Fruit fly (Drosophila melanogaster) whole organism, embryonic: ENCODE measurements around the gene CG5214.

ENCODE experiments used
- B-H2 ChIP-seq: fragments of 200-800 bp; sonication (Bioruptor generic); optimal IDR thresholded peaks from 2 replicates; lab custom pipeline; 2018; ENCODE audit warnings: missing biosample characterization, mild to moderate bottlenecking, missing genetic modification characterization
- Blimp-1 ChIP-seq: fragments of 200-800 bp; sonication (Bioruptor generic); optimal IDR thresholded peaks from 3 replicates; lab custom pipeline; 2018; ENCODE audit warnings: missing biosample characterization, missing genetic modification characterization, mild to moderate bottlenecking, moderate library complexity, missing genetic modification reagents
- CG11504 ChIP-seq: fragments of 200-800 bp; sonication (Bioruptor generic); optimal IDR thresholded peaks from 3 replicates; lab custom pipeline; 2019; ENCODE audit warnings: missing biosample characterization, mild to moderate bottlenecking, missing genetic modification characterization, moderate library complexity
- CG12104 ChIP-seq: fragments of 200-800 bp; sonication (Bioruptor generic); optimal IDR thresholded peaks from 3 replicates; lab custom pipeline; 2016; ENCODE audit warnings: missing biosample characterization, missing genetic modification characterization
- CG12219 ChIP-seq: fragments of 200-800 bp; sonication (Bioruptor generic); optimal IDR thresholded peaks from 3 replicates; lab custom pipeline; 2018; ENCODE audit warnings: missing biosample characterization, mild to moderate bottlenecking, missing genetic modification characterization
- CG12391 ChIP-seq: fragments of 200-800 bp; sonication (Bioruptor generic); optimal IDR thresholded peaks from 3 replicates; lab custom pipeline; 2018; ENCODE audit warnings: missing biosample characterization, mild to moderate bottlenecking, missing genetic modification characterization, moderate library complexity
- CG15601 ChIP-seq: fragments of 200-800 bp; sonication (Bioruptor generic); optimal IDR thresholded peaks from 3 replicates; lab custom pipeline; 2019; ENCODE audit warnings: missing biosample characterization, mild to moderate bottlenecking, missing genetic modification characterization, moderate library complexity
- CG2129 ChIP-seq: fragments of 200-800 bp; sonication (Bioruptor generic); IDR thresholded peaks from 2 replicates; pipeline ENCODE4 v1.3.6; 2022; ENCODE audit warnings: missing biosample characterization, missing genetic modification characterization; ENCODE audit not compliant: partially characterized antibody
- CG2889 ChIP-seq: fragments of 200-800 bp; sonication (Bioruptor generic); IDR thresholded peaks from 3 replicates; pipeline ENCODE4 v1.3.6; 2022; ENCODE audit warnings: missing biosample characterization, missing genetic modification characterization
- CG34224 ChIP-seq: fragments of 200-800 bp; sonication (Bioruptor generic); IDR thresholded peaks from 3 replicates; pipeline ENCODE4 v1.3.6; 2022; ENCODE audit warnings: missing biosample characterization, missing genetic modification characterization; ENCODE audit not compliant: partially characterized antibody
- CG42726 ChIP-seq: fragments of 200-800 bp; sonication (Bioruptor generic); IDR thresholded peaks from 2 replicates; pipeline ENCODE4 v1.3.6; 2022; ENCODE audit warnings: missing biosample characterization, missing genetic modification characterization; ENCODE audit not compliant: partially characterized antibody
- CG4328 ChIP-seq: fragments of 200-800 bp; sonication (Bioruptor generic); optimal IDR thresholded peaks from 3 replicates; lab custom pipeline; 2017; ENCODE audit warnings: missing biosample characterization, missing genetic modification reagents, missing genetic modification characterization
- CG4617 ChIP-seq: fragments of 200-800 bp; sonication (Bioruptor generic); optimal IDR thresholded peaks from 3 replicates; lab custom pipeline; 2016; ENCODE audit warnings: missing biosample characterization, missing genetic modification characterization, borderline replicate concordance
- CG8089 ChIP-seq: fragments of 200-800 bp; sonication (Bioruptor generic); optimal IDR thresholded peaks from 3 replicates; lab custom pipeline; 2016; ENCODE audit warnings: missing biosample characterization, missing genetic modification characterization
- CG8924 ChIP-seq: fragments of 200-800 bp; optimal IDR thresholded peaks from 3 replicates; lab custom pipeline; 2019; ENCODE audit warnings: missing biosample characterization, mild to moderate bottlenecking, missing genetic modification characterization, moderate library complexity
- CG9609 ChIP-seq: fragments of 200-800 bp; sonication (Bioruptor generic); optimal IDR thresholded peaks from 3 replicates; lab custom pipeline; 2016; ENCODE audit warnings: missing biosample characterization, missing genetic modification characterization
- CHES-1-like ChIP-seq: fragments of 200-800 bp; sonication (Bioruptor generic); optimal IDR thresholded peaks from 2 replicates; lab custom pipeline; 2016; ENCODE audit warnings: missing biosample characterization, missing genetic modification characterization
- CkIIα-i1 ChIP-seq: fragments of 200-800 bp; sonication (Bioruptor generic); IDR thresholded peaks from 2 replicates; pipeline ENCODE4 v1.3.6; 2022; ENCODE audit warnings: missing biosample characterization, missing genetic modification characterization
- D19A ChIP-seq: fragments of 200-800 bp; optimal IDR thresholded peaks from 3 replicates; lab custom pipeline; 2019; ENCODE audit warnings: missing biosample characterization, mild to moderate bottlenecking, missing genetic modification characterization, moderate library complexity
- Dek ChIP-seq: fragments of 200-800 bp; sonication (Bioruptor generic); optimal IDR thresholded peaks from 3 replicates; lab custom pipeline; 2019; ENCODE audit warnings: missing biosample characterization, mild to moderate bottlenecking, missing genetic modification characterization, moderate library complexity
- HLH54F ChIP-seq: fragments of 200-800 bp; sonication (Bioruptor generic); optimal IDR thresholded peaks from 3 replicates; lab custom pipeline; 2016; ENCODE audit warnings: missing biosample characterization, missing genetic modification characterization
- Hmx ChIP-seq: fragments of 200-800 bp; sonication (Bioruptor generic); optimal IDR thresholded peaks from 2 replicates; lab custom pipeline; 2016; ENCODE audit warnings: missing biosample characterization, missing genetic modification characterization
- Meics ChIP-seq: fragments of 200-800 bp; sonication (Bioruptor generic); optimal IDR thresholded peaks from 2 replicates; lab custom pipeline; 2017; ENCODE audit warnings: missing biosample characterization, mild to moderate bottlenecking, missing genetic modification characterization
- Myb ChIP-seq: fragments of 200-800 bp; sonication (Bioruptor generic); optimal IDR thresholded peaks from 2 replicates; lab custom pipeline; 2016; ENCODE audit warnings: missing biosample characterization, missing genetic modification characterization
- NFAT ChIP-seq: fragments of 200-800 bp; sonication (Bioruptor generic); IDR thresholded peaks from 2 replicates; pipeline ENCODE4 v1.3.6; 2022; ENCODE audit warnings: missing biosample characterization, missing genetic modification characterization
- Nf-YB ChIP-seq: fragments of 200-800 bp; sonication (Bioruptor generic); optimal IDR thresholded peaks from 3 replicates; lab custom pipeline; 2019; ENCODE audit warnings: missing biosample characterization, mild to moderate bottlenecking, missing genetic modification characterization, moderate library complexity
- Side ChIP-seq: fragments of 200-800 bp; sonication (Bioruptor generic); optimal IDR thresholded peaks from 2 replicates; lab custom pipeline; 2016; ENCODE audit warnings: missing biosample characterization, missing genetic modification characterization
- Sry-β ChIP-seq: fragments of 200-800 bp; sonication (Bioruptor generic); optimal IDR thresholded peaks from 2 replicates; lab custom pipeline; 2018; ENCODE audit warnings: missing biosample characterization, mild to moderate bottlenecking, missing genetic modification characterization, moderate library complexity
- YL-1 ChIP-seq: fragments of 200-800 bp; sonication (Bioruptor generic); optimal IDR thresholded peaks from 3 replicates; lab custom pipeline; 2017; ENCODE audit warnings: missing biosample characterization, mild to moderate bottlenecking, missing genetic modification characterization
- emc ChIP-seq: fragments of 200-800 bp; sonication (Bioruptor generic); optimal IDR thresholded peaks from 2 replicates; lab custom pipeline; 2016; ENCODE audit warnings: missing biosample characterization, missing genetic modification characterization
- gce ChIP-seq: fragments of 200-800 bp; sonication (Bioruptor generic); IDR thresholded peaks from 3 replicates; pipeline ENCODE4 v1.3.6; 2022; ENCODE audit warnings: missing biosample characterization, missing genetic modification characterization
- grn ChIP-seq: fragments of 200-800 bp; sonication (Bioruptor generic); optimal IDR thresholded peaks from 3 replicates; lab custom pipeline; 2017; ENCODE audit warnings: missing biosample characterization, missing genetic modification characterization
- hb ChIP-seq: fragments of 200-800 bp; sonication (Bioruptor generic); IDR thresholded peaks from 3 replicates; pipeline ENCODE4 v1.3.6; 2022; ENCODE audit warnings: missing biosample characterization, missing genetic modification characterization; ENCODE audit not compliant: partially characterized antibody
- kni ChIP-seq: fragments of 200-800 bp; sonication (Bioruptor generic); optimal IDR thresholded peaks from 3 replicates; lab custom pipeline; 2017; ENCODE audit warnings: mild to moderate bottlenecking, missing biosample characterization, missing genetic modification reagents, missing genetic modification characterization
- lola ChIP-seq, 3 experiments: fragments of >200 bp in 2 of 3; fragments of 200-800 bp in 1 of 3; sonication (Bioruptor generic) in 1 of 3; optimal IDR thresholded peaks; 2 replicates each; lab custom pipeline; 2017 to 2019; ENCODE audit warnings: missing biosample characterization in 3 of 3, missing genetic modification characterization in 3 of 3, mild to moderate bottlenecking in 1 of 3, moderate library complexity in 1 of 3
- lov ChIP-seq, 2 experiments: fragments of 200-800 bp in 1 of 2; fragments of >200 bp in 1 of 2; sonication (Bioruptor generic) in 1 of 2; IDR thresholded peaks in 1 of 2; optimal IDR thresholded peaks in 1 of 2; 2 replicates in 1 of 2; 3 replicates in 1 of 2; pipeline versions ENCODE4 v1.3.6 to Lab custom; 2017 to 2022; ENCODE audit warnings: missing biosample characterization in 1 of 2, missing genetic modification characterization in 1 of 2
- pan ChIP-seq, 4 experiments: fragments of >200 bp in 3 of 4; fragments of 200-800 bp in 1 of 4; sonication (Bioruptor generic) in 1 of 4; optimal IDR thresholded peaks in 3 of 4; IDR thresholded peaks in 1 of 4; 2 replicates each; pipeline versions ENCODE4 v1.3.6 to Lab custom; 2017 to 2022; ENCODE audit warnings: missing biosample characterization in 2 of 4, missing genetic modification characterization in 2 of 4, mixed read lengths in 1 of 4
- pzg ChIP-seq: fragments of 200-800 bp; sonication (Bioruptor generic); optimal IDR thresholded peaks from 3 replicates; lab custom pipeline; 2018; ENCODE audit warnings: missing biosample characterization, mild to moderate bottlenecking, missing genetic modification characterization, moderate library complexity
- sd ChIP-seq: fragments of 200-800 bp; sonication (Bioruptor generic); optimal IDR thresholded peaks from 3 replicates; lab custom pipeline; 2018; ENCODE audit warnings: missing biosample characterization, mild to moderate bottlenecking, missing genetic modification characterization, moderate library complexity
- slbo ChIP-seq: fragments of 200-800 bp; sonication (Bioruptor generic); IDR thresholded peaks from 2 replicates; pipeline ENCODE4 v1.3.6; 2022; ENCODE audit warnings: missing biosample characterization, missing genetic modification characterization
- stwl ChIP-seq: fragments of 200-800 bp; sonication (Bioruptor generic); optimal IDR thresholded peaks from 3 replicates; lab custom pipeline; 2018; ENCODE audit warnings: missing biosample characterization, mild to moderate bottlenecking, missing genetic modification characterization, moderate library complexity
- trem ChIP-seq: fragments of 200-800 bp; optimal IDR thresholded peaks from 3 replicates; lab custom pipeline; 2019; ENCODE audit warnings: missing biosample characterization, mild to moderate bottlenecking, missing genetic modification characterization, moderate library complexity
- tup ChIP-seq: fragments of 200-800 bp; sonication (Bioruptor generic); optimal IDR thresholded peaks from 2 replicates; lab custom pipeline; 2016; ENCODE audit warnings: missing biosample characterization, mild to moderate bottlenecking, missing genetic modification characterization, moderate library complexity
- zen ChIP-seq: fragments of 200-800 bp; sonication (Bioruptor generic); optimal IDR thresholded peaks from 3 replicates; lab custom pipeline; 2018; ENCODE audit warnings: missing biosample characterization, mild to moderate bottlenecking, missing genetic modification characterization, moderate library complexity

CG5214 gene

DNA sequence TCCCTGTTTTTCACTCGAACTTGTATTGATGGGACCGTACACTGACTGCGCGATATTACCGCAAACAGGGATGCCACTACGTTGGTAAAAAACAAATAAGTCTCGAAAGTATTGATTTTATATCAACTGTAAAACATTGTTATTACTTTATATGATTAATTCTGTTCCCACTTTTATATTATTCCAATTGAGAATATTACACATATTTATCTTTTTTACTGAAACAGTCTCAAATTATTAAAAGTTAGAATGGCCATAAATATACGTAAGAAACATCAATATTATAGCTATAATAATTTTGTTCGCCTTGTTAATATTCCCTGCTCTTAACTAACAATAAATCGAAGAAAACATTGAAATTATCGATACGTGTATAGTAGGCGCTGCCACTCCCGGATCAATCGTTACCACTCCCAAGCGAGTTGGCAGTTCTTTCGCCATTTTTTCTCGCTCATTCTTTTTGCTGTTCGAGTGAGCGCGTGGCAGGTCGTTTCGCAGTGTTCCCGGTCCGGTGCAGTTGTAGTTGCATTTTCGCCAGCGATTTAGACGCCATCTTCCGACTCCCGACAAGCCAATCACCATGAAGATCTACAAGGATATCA, 34.2 kb upstream of the CG5214 start, which contains the start of the genes SdhC and Tctp (continued):
- TF ChIP-seq CG12104 (GFP tag; lab: Kevin White, UChicago) = peak; percentile 40
- no peak for TF ChIP-seq lov (optimal IDR thresholded peaks at IDR 0.05; lab: Kevin White, UChicago)
- no peak for TF ChIP-seq lov (GFP tag; IDR thresholded peaks at IDR 0.05; lab: Robert Waterston, UW)
- TF ChIP-seq CG12219 (GFP tag; lab: Kevin White, UChicago) = no peak
- TF ChIP-seq zen (tag; lab: Kevin White, UChicago) = peak; percentile 70
- TF ChIP-seq pan (optimal IDR thresholded peaks at IDR 0.05; lab: Kevin White, UChicago) = no peak
- peak in 1 of 2 experiments; percentile 29 for TF ChIP-seq pan (GFP tag; optimal IDR thresholded peaks at IDR 0.05 in 1 of 2, IDR thresholded peaks at IDR 0.05 in 1 of 2)
- TF ChIP-seq CG2129 (GFP tag; lab: Robert Waterston, UW) = no peak
- TF ChIP-seq Nf-YB (GFP tag; lab: Kevin White, UChicago) = peak; percentile 16
- TF ChIP-seq trem (tag; lab: Kevin White, UChicago) = peak; percentile 100
- peak; percentile 46 for TF ChIP-seq CG8924
- TF ChIP-seq CG4328 (GFP tag; lab: Kevin White, UChicago) = peak; percentile 30
- TF ChIP-seq YL-1 = peak; percentile 90
- no peak for TF ChIP-seq grn (GFP tag; lab: Kevin White, UChicago)
- TF ChIP-seq Myb (GFP tag; lab: Kevin White, UChicago) = no peak
- TF ChIP-seq slbo (GFP tag; lab: Robert Waterston, UW) = peak; percentile 24; the same call in 1 of the 2 replicates
- TF ChIP-seq Hmx (GFP tag; lab: Kevin White, UChicago) = peak; percentile 17
- peak; percentile 52 for TF ChIP-seq Dek (tag; lab: Kevin White, UChicago)
- peak; percentile 37 for TF ChIP-seq kni
- TF ChIP-seq NFAT (GFP tag; lab: Robert Waterston, UW) = peak; percentile 33; the same call in 1 of the 2 replicates
- peak; percentile 57; the same call in 1 of the 2 replicates for TF ChIP-seq CG42726 (GFP tag; lab: Robert Waterston, UW)
- peak; percentile 74 for TF ChIP-seq pzg (GFP tag; lab: Kevin White, UChicago)
- TF ChIP-seq lola (GFP tag; optimal IDR thresholded peaks at IDR 0.05; lab: Kevin White, UChicago) = peak in 1 of 3 experiments; percentile 59
- no peak for TF ChIP-seq tup (GFP tag; lab: Kevin White, UChicago)
- no peak for TF ChIP-seq emc (GFP tag; lab: Kevin White, UChicago)
- peak; percentile 62 for TF ChIP-seq Meics (GFP tag; lab: Kevin White, UChicago)
- peak; percentile 60 for TF ChIP-seq CG11504 (tag; lab: Kevin White, UChicago)
- no peak for TF ChIP-seq CG9609 (GFP tag; lab: Kevin White, UChicago)
- TF ChIP-seq CG15601 (tag; lab: Kevin White, UChicago) = peak; percentile 62
- peak; percentile 42 for TF ChIP-seq Blimp-1 (GFP tag; lab: Kevin White, UChicago)
- TF ChIP-seq gce (GFP tag; lab: Robert Waterston, UW) = no peak
- TF ChIP-seq sd (tag; lab: Kevin White, UChicago) = no peak
- TF ChIP-seq stwl (tag; lab: Kevin White, UChicago) = peak; percentile 62
- peak; percentile 32; the same call in 1 of the 3 replicates for TF ChIP-seq CG34224
- no peak for TF ChIP-seq Side (GFP tag; lab: Kevin White, UChicago)
- peak; percentile 6 for TF ChIP-seq D19A
- TF ChIP-seq B-H2 = peak; percentile 61
- peak; percentile 38 for TF ChIP-seq CG4617 (GFP tag; lab: Kevin White, UChicago)
- TF ChIP-seq CG12391 = peak; percentile 77
- no peak for TF ChIP-seq CG2889 (GFP tag; lab: Robert Waterston, UW)
- TF ChIP-seq CHES-1-like (GFP tag; lab: Kevin White, UChicago) = peak; percentile 10
- TF ChIP-seq CG8089 = no peak
- no peak for TF ChIP-seq CkIIα-i1 (GFP tag; lab: Robert Waterston, UW)
- no peak for TF ChIP-seq hb (GFP tag; lab: Robert Waterston, UW)
- peak; percentile 39 for TF ChIP-seq HLH54F (GFP tag; lab: Kevin White, UChicago)
- no peak for TF ChIP-seq Sry-β (GFP tag; lab: Kevin White, UChicago)
- TF ChIP-seq, all 482 proteins: peak for 221
